Worm (Caenorhabditis elegans) whole organism, midembryonic: ENCODE data around the gene cutl-3.

ENCODE experiments used
- cog-1 ChIP-seq: sonication (generic microtip); optimal IDR thresholded peaks from 2 replicates; lab custom pipeline; 2016; ENCODE audit warnings: missing genetic modification characterization, missing compliant biosample characterization
- klf-2 ChIP-seq: fragments of 200-800 bp; sonication (Bioruptor generic); conservative IDR thresholded peaks from 2 replicates; pipeline ENCODE4 v1.3.6; 2022; ENCODE audit warnings: missing genetic modification reagents, missing genetic modification characterization, missing compliant biosample characterization

DNA sequence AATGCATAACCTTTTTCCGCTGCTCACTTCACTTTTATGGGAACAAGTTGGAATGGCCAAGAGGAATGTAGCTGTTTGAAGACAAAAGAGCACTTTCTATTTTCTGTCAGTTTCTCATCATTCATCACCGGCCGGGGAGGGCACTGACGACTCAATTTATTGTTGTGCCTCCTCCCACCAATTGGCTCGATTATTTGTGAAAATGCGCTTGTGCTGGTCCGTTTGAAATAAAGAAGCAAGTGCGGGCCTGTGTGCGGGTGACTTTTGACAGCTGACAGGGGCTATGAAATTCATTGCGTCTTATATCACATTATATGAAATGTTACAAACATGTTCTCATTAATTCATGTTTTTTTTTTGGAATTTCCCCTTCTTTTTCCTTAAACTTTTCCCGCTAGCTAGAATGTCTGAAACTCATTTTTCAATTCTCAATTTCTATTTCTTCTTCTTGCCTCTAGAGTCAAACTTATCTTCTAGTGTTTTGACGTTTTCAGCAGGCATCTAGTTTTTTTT is 15.0 kb upstream of the cutl-3 start:
- TF ChIP-seq cog-1 (tag; lab: Kevin White, UChicago) (no peak), klf-2 (GFP tag; lab: Robert Waterston, UW) (no peak)
